Fruit fly (Drosophila melanogaster) whole organism, adult: ENCODE data around the gene Prat.

ENCODE experiments used
- CG11617 ChIP-seq: fragments of 200-800 bp; sonication (Bioruptor generic); optimal IDR thresholded peaks from 2 replicates; lab custom pipeline; 2017; ENCODE audit warnings: mild to moderate bottlenecking, missing biosample characterization, missing genetic modification reagents, missing genetic modification characterization
- CG12768 ChIP-seq: fragments of 200-800 bp; sonication (Bioruptor generic); optimal IDR thresholded peaks from 2 replicates; lab custom pipeline; 2017; ENCODE audit warnings: missing biosample characterization, missing genetic modification characterization, mild to moderate bottlenecking, moderate library complexity, missing genetic modification reagents
- CG14711 ChIP-seq: fragments of 200-800 bp; sonication (Bioruptor generic); optimal IDR thresholded peaks from 2 replicates; lab custom pipeline; 2018; ENCODE audit warnings: missing biosample characterization, mild to moderate bottlenecking, missing genetic modification characterization, moderate library complexity
- CG1620 ChIP-seq: fragments of 200-800 bp; sonication (Bioruptor generic); optimal IDR thresholded peaks from 2 replicates; lab custom pipeline; 2016; ENCODE audit warnings: missing biosample characterization, missing genetic modification characterization
- CG33017 ChIP-seq: fragments of 200-800 bp; sonication (Bioruptor generic); optimal IDR thresholded peaks from 2 replicates; lab custom pipeline; 2018; ENCODE audit warnings: missing biosample characterization, mild to moderate bottlenecking, missing genetic modification characterization, moderate library complexity
- CG5204 ChIP-seq: fragments of 200-800 bp; sonication (Bioruptor generic); optimal IDR thresholded peaks from 2 replicates; lab custom pipeline; 2016; ENCODE audit warnings: missing biosample characterization, missing genetic modification characterization
- CG7045 ChIP-seq: fragments of 200-800 bp; sonication (Bioruptor generic); optimal IDR thresholded peaks from 2 replicates; lab custom pipeline; 2017; ENCODE audit warnings: missing biosample characterization, mild to moderate bottlenecking, missing genetic modification characterization
- CG7101 ChIP-seq: fragments of 200-800 bp; sonication (Bioruptor generic); optimal IDR thresholded peaks from 2 replicates; lab custom pipeline; 2018; ENCODE audit warnings: missing biosample characterization, mild to moderate bottlenecking, missing genetic modification characterization, moderate library complexity
- Clk ChIP-seq: fragments of 200-800 bp; sonication (Bioruptor generic); optimal IDR thresholded peaks from 2 replicates; lab custom pipeline; 2017; ENCODE audit warnings: missing biosample characterization, missing genetic modification characterization
- Crg-1 ChIP-seq: fragments of 200-800 bp; sonication (Bioruptor generic); optimal IDR thresholded peaks from 2 replicates; lab custom pipeline; 2016; ENCODE audit warnings: missing biosample characterization, missing genetic modification characterization
- Hr96 ChIP-seq: fragments of 200-800 bp; sonication (Bioruptor generic); optimal IDR thresholded peaks from 2 replicates; lab custom pipeline; 2016; ENCODE audit warnings: missing biosample characterization, missing genetic modification characterization
- Mnt ChIP-seq: fragments of 200-800 bp; sonication (Bioruptor generic); optimal IDR thresholded peaks from 2 replicates; lab custom pipeline; 2016; ENCODE audit warnings: missing biosample characterization, mild to moderate bottlenecking, missing genetic modification characterization
- bab1 ChIP-seq: fragments of 200-800 bp; sonication (Bioruptor generic); optimal IDR thresholded peaks from 3 replicates; lab custom pipeline; 2019; ENCODE audit warnings: missing biosample characterization, mild to moderate bottlenecking, missing genetic modification characterization, moderate library complexity
- cic ChIP-seq: fragments of 200-800 bp; sonication (Bioruptor generic); optimal IDR thresholded peaks from 2 replicates; lab custom pipeline; 2017; ENCODE audit warnings: missing biosample characterization, mild to moderate bottlenecking, missing genetic modification characterization, moderate library complexity
- cnc ChIP-seq, 2 experiments: fragments of >200 bp; optimal IDR thresholded peaks; 2 replicates each; lab custom pipeline; 2017
- kay ChIP-seq: fragments of 200-800 bp; sonication (Bioruptor generic); peaks from one replicate; lab custom pipeline; 2016; ENCODE audit warnings: missing biosample characterization, missing genetic modification characterization, borderline replicate concordance
- ovo ChIP-seq: fragments of 200-800 bp; sonication (Bioruptor generic); optimal IDR thresholded peaks from 2 replicates; lab custom pipeline; 2016; ENCODE audit warnings: missing biosample characterization, missing genetic modification characterization
- pad ChIP-seq: fragments of 200-800 bp; sonication (Bioruptor generic); optimal IDR thresholded peaks from 3 replicates; lab custom pipeline; 2017; ENCODE audit warnings: missing biosample characterization, missing genetic modification characterization, mild to moderate bottlenecking, moderate library complexity, missing genetic modification reagents
- tj ChIP-seq: fragments of 200-800 bp; sonication (Bioruptor generic); optimal IDR thresholded peaks from 3 replicates; lab custom pipeline; 2017; ENCODE audit warnings: missing biosample characterization, mild to moderate bottlenecking, missing genetic modification characterization, moderate library complexity
- toe ChIP-seq: fragments of 200-800 bp; sonication (Bioruptor generic); optimal IDR thresholded peaks from 2 replicates; lab custom pipeline; 2016; ENCODE audit warnings: missing biosample characterization, missing genetic modification characterization

The Prat gene

DNA sequence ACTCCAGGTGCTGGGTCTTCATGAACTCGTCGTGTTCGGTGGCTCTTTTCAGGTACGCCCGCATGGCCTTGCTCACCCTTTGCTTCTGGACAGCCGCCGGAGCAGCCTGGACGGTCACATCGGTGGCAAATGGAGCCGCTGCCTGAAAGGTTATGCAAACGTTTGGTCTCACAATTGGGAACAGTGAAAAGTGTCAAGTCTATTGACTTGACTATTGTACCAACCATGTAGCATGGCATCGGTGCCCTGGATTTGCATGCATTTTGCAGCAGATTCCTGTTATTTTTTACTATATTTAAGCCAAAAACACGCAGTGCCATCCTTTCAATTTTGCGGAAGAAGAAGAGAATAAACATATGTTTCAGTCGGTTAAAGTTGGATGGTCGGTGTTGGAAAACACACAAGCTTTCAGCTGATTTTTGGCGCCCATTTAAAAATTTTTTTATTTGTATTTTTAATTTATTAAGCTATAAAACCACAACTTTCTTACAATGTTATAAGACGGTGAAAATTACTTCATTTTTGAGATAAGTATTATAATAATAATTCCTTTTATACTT, 9.2 kb downstream of the Prat start, which contains the start of gene mRpS9:
mRpS9 (minus strand) TSS at position 355 of the 560 bp plus-strand sequence.
- TF ChIP-seq Clk (GFP tag; lab: Kevin White, UChicago) (no peak), cic (GFP tag; lab: Kevin White, UChicago) (no peak), bab1 (GFP tag; lab: Kevin White, UChicago) (peak; percentile 24), CG7101 (peak; percentile 25), CG14711 (tag; lab: Kevin White, UChicago) (no peak)

DNA sequence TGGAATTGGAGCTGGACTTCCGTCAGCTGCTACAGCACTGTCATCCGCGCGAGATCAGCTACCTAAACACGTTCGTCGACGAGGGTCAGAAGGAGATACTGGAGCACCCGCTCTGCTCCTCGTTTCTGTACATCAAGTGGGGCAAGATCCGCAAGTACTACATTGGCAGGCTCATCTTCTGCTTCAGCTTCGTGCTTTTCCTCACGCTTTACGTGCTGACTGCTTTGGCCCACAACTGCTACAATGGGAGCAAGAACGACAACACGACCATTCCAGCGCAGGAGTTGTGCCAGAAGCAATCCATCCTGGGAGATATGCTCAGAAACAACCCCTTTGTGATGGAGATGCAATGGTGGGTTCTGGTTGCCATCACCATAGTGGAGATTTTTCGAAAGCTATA, 12.3 kb downstream of the Prat start:
- TF ChIP-seq ovo (GFP tag; lab: Kevin White, UChicago) (no peak), CG33017 (no peak)

- TF ChIP-seq Crg-1 (no peak), cnc (optimal IDR thresholded peaks at IDR 0.05; lab: Kevin White, UChicago) (no peak), CG5204 (GFP tag; lab: Kevin White, UChicago) (peak; percentile 25), bab1 (GFP tag; lab: Kevin White, UChicago) (peak; percentile 89), kay (no peak), pad (no peak), Mnt (GFP tag; lab: Kevin White, UChicago) (no peak), Clk (GFP tag; lab: Kevin White, UChicago) (no peak), CG33017 (peak; percentile 14), cic (GFP tag; lab: Kevin White, UChicago) (no peak), CG7045 (no peak), toe (GFP tag; lab: Kevin White, UChicago) (no peak), CG1620 (GFP tag; lab: Kevin White, UChicago) (no peak), CG11617 (no peak), tj (no peak), CG12768 (no peak), CG7101 (no peak), ovo (GFP tag; lab: Kevin White, UChicago) (no peak), Hr96 (GFP tag; lab: Kevin White, UChicago) (no peak), CG14711 (tag; lab: Kevin White, UChicago) (peak; percentile 46)
Observed at dm6 chr3R:7895457-7895856, 16.1 kb downstream of the Prat start.

- TF ChIP-seq CG7045 (no peak), toe (GFP tag; lab: Kevin White, UChicago) (no peak), CG7101 (no peak), cic (GFP tag; lab: Kevin White, UChicago) (no peak), ovo (GFP tag; lab: Kevin White, UChicago) (no peak), CG14711 (tag; lab: Kevin White, UChicago) (no peak), tj (no peak), CG5204 (GFP tag; lab: Kevin White, UChicago) (no peak), CG12768 (no peak), Mnt (GFP tag; lab: Kevin White, UChicago) (no peak), Crg-1 (no peak), CG33017 (no peak), kay (no peak), pad (no peak), CG1620 (GFP tag; lab: Kevin White, UChicago) (no peak), Clk (GFP tag; lab: Kevin White, UChicago) (no peak), cnc (optimal IDR thresholded peaks at IDR 0.05; lab: Kevin White, UChicago) (no peak)
Observed at dm6 chr3R:7894586-7894985, 17.0 kb downstream of the Prat start.

- TF ChIP-seq kay: peak; percentile 81
- no peak for TF ChIP-seq cic (GFP tag; lab: Kevin White, UChicago)
Observed at dm6 chr3R:7892246-7893000, 19.2 kb downstream of the Prat start.

DNA sequence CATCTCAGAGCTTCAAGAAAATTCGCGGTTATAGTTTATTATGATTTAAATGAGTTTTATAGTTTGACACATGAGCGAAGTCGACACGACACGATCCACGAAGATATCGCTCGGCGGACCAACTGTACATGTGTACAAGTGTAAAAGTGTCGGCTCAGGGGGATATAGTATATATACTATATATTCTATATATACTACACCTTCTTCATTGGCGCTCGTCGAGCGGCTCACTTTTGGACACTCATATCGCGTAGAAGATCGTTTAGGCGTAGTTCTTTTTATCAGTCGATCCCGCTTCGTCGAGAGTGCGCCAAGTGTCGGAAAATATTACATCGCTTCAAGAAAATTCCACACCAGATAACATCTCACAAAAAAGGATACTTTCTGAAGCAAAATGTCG, 20.5 kb downstream of the Prat start, which contains the start of gene wtrw:
wtrw (plus strand) TSS at position 301 of the 400 bp plus-strand sequence.
- TF ChIP-seq cnc (optimal IDR thresholded peaks at IDR 0.05; lab: Kevin White, UChicago) (no peak), kay (peak; percentile 36)

dm6 chr3R:7886859-7887190, 24.8 kb downstream of the Prat start, which contains the start of gene ArgRS-m:
Gene ArgRS-m, plus strand, starts transcription at chr3R:7887045.
- peak; percentile 46 for TF ChIP-seq Crg-1
- TF ChIP-seq CG5204 (GFP tag; lab: Kevin White, UChicago): no peak
- peak; percentile 38 for TF ChIP-seq tj
- peak; percentile 35 for TF ChIP-seq CG33017
- TF ChIP-seq toe (GFP tag; lab: Kevin White, UChicago): peak; percentile 50
- TF ChIP-seq pad: peak; percentile 12
- TF ChIP-seq CG12768: peak; percentile 10
- no peak for TF ChIP-seq kay
- TF ChIP-seq Hr96 (GFP tag; lab: Kevin White, UChicago): peak; percentile 38
- peak; percentile 39 for TF ChIP-seq CG14711 (tag; lab: Kevin White, UChicago)
- TF ChIP-seq Clk (GFP tag; lab: Kevin White, UChicago): no peak
- TF ChIP-seq CG7045: peak; percentile 37
- TF ChIP-seq ovo (GFP tag; lab: Kevin White, UChicago): peak; percentile 87
- TF ChIP-seq cic (GFP tag; lab: Kevin White, UChicago): peak; percentile 45
- TF ChIP-seq bab1 (GFP tag; lab: Kevin White, UChicago): peak; percentile 81
- peak; percentile 69 for TF ChIP-seq CG7101
- peak; percentile 76 for TF ChIP-seq CG11617
- TF ChIP-seq CG1620 (GFP tag; lab: Kevin White, UChicago): peak; percentile 48
- TF ChIP-seq cnc (optimal IDR thresholded peaks at IDR 0.05; lab: Kevin White, UChicago): no peak
- peak; percentile 30 for TF ChIP-seq Mnt (GFP tag; lab: Kevin White, UChicago)
